Worm (Caenorhabditis elegans) whole organism, mixed stage, embryonic: ENCODE data around the gene moma-1.

Source experiments
- bed-3 ChIP-seq: fragments of 200-800 bp; sonication (Bioruptor generic); optimal IDR thresholded peaks from 3 replicates; lab custom pipeline; 2018; ENCODE audit warnings: mild to moderate bottlenecking, missing genetic modification characterization, moderate library complexity, missing compliant biosample characterization
- ces-1 ChIP-seq: fragments of 150-350 bp; optimal IDR thresholded peaks from 2 replicates; lab custom pipeline; 2014; ENCODE audit warnings: missing biosample characterization, missing genetic modification reagents, missing genetic modification characterization
- nhr-12 ChIP-seq: fragments of 150-350 bp; optimal IDR thresholded peaks from 2 replicates; lab custom pipeline; 2014; ENCODE audit warnings: missing biosample characterization, missing genetic modification characterization
- nhr-76 ChIP-seq: sonication (generic microtip); optimal IDR thresholded peaks from 2 replicates; lab custom pipeline; 2017; ENCODE audit warnings: missing biosample characterization, missing genetic modification characterization
- snpc-4 ChIP-seq: fragments of 150-350 bp; optimal IDR thresholded peaks from 2 replicates; lab custom pipeline; 2014; ENCODE audit warnings: missing biosample characterization, missing genetic modification characterization
- sptf-1 ChIP-seq: sonication (generic microtip); optimal IDR thresholded peaks from 2 replicates; lab custom pipeline; 2017; ENCODE audit warnings: mild to moderate bottlenecking, missing genetic modification characterization, moderate library complexity, missing compliant biosample characterization
- unc-39 ChIP-seq: fragments of 150-350 bp; optimal IDR thresholded peaks from 2 replicates; lab custom pipeline; 2014; ENCODE audit warnings: missing biosample characterization, missing genetic modification characterization

DNA sequence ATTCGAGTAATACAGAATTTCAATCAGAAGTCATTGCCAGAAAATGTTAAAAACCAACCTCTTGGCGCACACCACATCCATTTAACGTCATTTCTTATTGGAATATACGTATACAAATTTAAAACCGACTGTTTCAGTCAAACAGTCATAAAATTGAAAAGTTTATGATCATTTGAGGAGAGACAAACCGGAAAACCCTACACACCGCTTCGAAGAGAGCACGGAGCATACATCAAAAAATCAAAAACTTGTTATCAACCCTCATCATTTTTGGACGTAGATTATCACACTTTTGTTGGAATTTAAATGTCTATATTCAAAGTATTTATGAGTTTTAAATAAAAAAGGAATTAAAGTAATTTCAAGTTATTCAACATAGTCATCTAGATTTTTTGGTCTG is 38.8 kb upstream of the moma-1 start, which contains the start of gene T24C4.10:
- TF ChIP-seq ces-1 (GFP tag; lab: Kevin White, UChicago) (no peak), unc-39 (tag; lab: Kevin White, UChicago) (no peak), nhr-12 (tag; lab: Kevin White, UChicago) (no peak), sptf-1 (tag; lab: Kevin White, UChicago) (no peak), nhr-76 (tag; lab: Kevin White, UChicago) (no peak), bed-3 (GFP tag; lab: Kevin White, UChicago) (no peak), snpc-4 (no peak)
